Worm (Caenorhabditis elegans): Measurements from ENCODE around the gene mdt-20.
"Not testable (repeated sequence)": the region's sequence is repeated elsewhere in the genome, so short reads cannot be mapped to it uniquely, and the experiment has no call there.

Gene mdt-20

ce11 chrIV:1187502-1187901 is at the start of gene mdt-20:
mdt-20 (plus strand) TSS chrIV:1187802.
- not testable (repeated sequence) for TF ChIP-seq F13C5.2, tra-4, ets-7 (tag; optimal IDR thresholded peaks at IDR 0.05)

ce11 chrIV:1147594-1147993 is 40.0 kb upstream of the mdt-20 start:
- TF ChIP-seq tbx-37 (GFP tag; conservative IDR thresholded peaks at IDR 0.05) = no peak
- no peak for TF ChIP-seq ceh-13 (GFP tag; optimal IDR thresholded peaks at IDR 0.05)
- no peak for TF ChIP-seq ets-7 (tag; optimal IDR thresholded peaks at IDR 0.05)
- no peak for TF ChIP-seq hmbx-1 (tag; optimal IDR thresholded peaks at IDR 0.05)
- no peak for TF ChIP-seq tra-4 (tag; optimal IDR thresholded peaks at IDR 0.05)
- TF ChIP-seq aly-1 (tag; optimal IDR thresholded peaks at IDR 0.05) = no peak
- TF ChIP-seq ceh-36 (tag; optimal IDR thresholded peaks at IDR 0.05) = no peak
- no peak for TF ChIP-seq F13C5.2 (tag; optimal IDR thresholded peaks at IDR 0.05)
- no peak for TF ChIP-seq pes-1 (GFP tag; IDR thresholded peaks at IDR 0.05)
- TF ChIP-seq ama-1 (optimal IDR thresholded peaks at IDR 0.05) = no peak
- TF ChIP-seq hnd-1 (tag; optimal IDR thresholded peaks at IDR 0.05) = no peak
- no peak for TF ChIP-seq scrt-1 (GFP tag; IDR thresholded peaks at IDR 0.05)
- no peak for TF ChIP-seq B0310.2 (tag; optimal IDR thresholded peaks at IDR 0.05)
- no peak for TF ChIP-seq sea-1 (GFP tag; conservative IDR thresholded peaks at IDR 0.05)
- no peak for TF ChIP-seq tbx-11 (GFP tag; IDR thresholded peaks at IDR 0.05)
- TF ChIP-seq flt-1 (GFP tag; IDR thresholded peaks at IDR 0.05) = no peak

ce11 chrIV:1148425-1149151 is 39.0 kb upstream of the mdt-20 start:
- TF ChIP-seq aly-1 (tag; optimal IDR thresholded peaks at IDR 0.05) (no peak), hmg-4 (GFP tag; optimal IDR thresholded peaks at IDR 0.05) (no peak), ama-1 (optimal IDR thresholded peaks at IDR 0.05) (no peak), F13C5.2 (tag; optimal IDR thresholded peaks at IDR 0.05) (no peak), hnd-1 (tag; optimal IDR thresholded peaks at IDR 0.05) (no peak), ceh-36 (tag; optimal IDR thresholded peaks at IDR 0.05) (no peak), sea-1 (GFP tag; conservative IDR thresholded peaks at IDR 0.05) (no peak), ets-7 (tag; optimal IDR thresholded peaks at IDR 0.05) (no peak), pes-1 (GFP tag; IDR thresholded peaks at IDR 0.05) (no peak), scrt-1 (GFP tag; IDR thresholded peaks at IDR 0.05) (no peak), ceh-13 (GFP tag; optimal IDR thresholded peaks at IDR 0.05) (no peak), B0310.2 (tag; optimal IDR thresholded peaks at IDR 0.05) (no peak), hmbx-1 (tag; optimal IDR thresholded peaks at IDR 0.05) (no peak), tbx-37 (GFP tag; conservative IDR thresholded peaks at IDR 0.05) (no peak), tbx-11 (GFP tag; IDR thresholded peaks at IDR 0.05) (no peak), tra-4 (tag; optimal IDR thresholded peaks at IDR 0.05) (no peak)

- no peak for TF ChIP-seq F13C5.2 (tag; optimal IDR thresholded peaks at IDR 0.05)
- TF ChIP-seq ama-1 (optimal IDR thresholded peaks at IDR 0.05) = no peak
- no peak for TF ChIP-seq hmg-4 (GFP tag; optimal IDR thresholded peaks at IDR 0.05)
- TF ChIP-seq sea-1 (GFP tag; conservative IDR thresholded peaks at IDR 0.05) = no peak
Measured at ce11 chrIV:1155206-1155605, 32.4 kb upstream of the mdt-20 start.

- TF ChIP-seq hmg-4 (GFP tag; optimal IDR thresholded peaks at IDR 0.05) (no peak), ama-1 (optimal IDR thresholded peaks at IDR 0.05) (no peak), tra-4 (tag; optimal IDR thresholded peaks at IDR 0.05) (no peak), B0310.2 (tag; optimal IDR thresholded peaks at IDR 0.05) (no peak), ceh-13 (GFP tag; optimal IDR thresholded peaks at IDR 0.05) (no peak), hmbx-1 (tag; optimal IDR thresholded peaks at IDR 0.05) (no peak), ceh-36 (tag; optimal IDR thresholded peaks at IDR 0.05) (no peak), ets-7 (tag; optimal IDR thresholded peaks at IDR 0.05) (no peak), scrt-1 (GFP tag; IDR thresholded peaks at IDR 0.05) (no peak), hnd-1 (tag; optimal IDR thresholded peaks at IDR 0.05) (no peak), tbx-37 (GFP tag; conservative IDR thresholded peaks at IDR 0.05) (no peak)
Measured at ce11 chrIV:1157928-1158327, 29.7 kb upstream of the mdt-20 start, which contains the start of gene C50A2.3. C50A2.3 (minus strand) TSS chrIV:1158028.

- no peak for TF ChIP-seq ceh-13 (GFP tag; optimal IDR thresholded peaks at IDR 0.05)
- no peak for TF ChIP-seq ets-7 (tag; optimal IDR thresholded peaks at IDR 0.05)
- TF ChIP-seq flt-1 (GFP tag; IDR thresholded peaks at IDR 0.05) = no peak
- TF ChIP-seq B0310.2 (tag; optimal IDR thresholded peaks at IDR 0.05) = no peak
- no peak for TF ChIP-seq tbx-37 (GFP tag; conservative IDR thresholded peaks at IDR 0.05)
- TF ChIP-seq hnd-1 (tag; optimal IDR thresholded peaks at IDR 0.05) = no peak
- no peak for TF ChIP-seq hmg-4 (GFP tag; optimal IDR thresholded peaks at IDR 0.05)
- TF ChIP-seq sea-1 (GFP tag; conservative IDR thresholded peaks at IDR 0.05) = no peak
- no peak for TF ChIP-seq scrt-1 (GFP tag; IDR thresholded peaks at IDR 0.05)
- TF ChIP-seq F13C5.2 (tag; optimal IDR thresholded peaks at IDR 0.05) = no peak
- TF ChIP-seq ceh-36 (tag; optimal IDR thresholded peaks at IDR 0.05) = no peak
- no peak for TF ChIP-seq aly-1 (tag; optimal IDR thresholded peaks at IDR 0.05)
- no peak for TF ChIP-seq ama-1 (optimal IDR thresholded peaks at IDR 0.05)
- TF ChIP-seq pes-1 (GFP tag; IDR thresholded peaks at IDR 0.05) = no peak
- TF ChIP-seq tra-4 (tag; optimal IDR thresholded peaks at IDR 0.05) = no peak
- TF ChIP-seq hmbx-1 (tag; optimal IDR thresholded peaks at IDR 0.05) = no peak
- TF ChIP-seq tbx-11 (GFP tag; IDR thresholded peaks at IDR 0.05) = no peak
Measured at ce11 chrIV:1160386-1160785, 27.2 kb upstream of the mdt-20 start, which contains the start of gene ets-8. ets-8 (minus strand) TSS chrIV:1160486.

ce11 chrIV:1163126-1163525 is 24.5 kb upstream of the mdt-20 start, which contains the start of gene C50A2.7:
C50A2.7 (plus strand) TSS chrIV:1163426.
- TF ChIP-seq scrt-1 (GFP tag; IDR thresholded peaks at IDR 0.05) (no peak), ets-7 (tag; optimal IDR thresholded peaks at IDR 0.05) (no peak), tra-4 (tag; optimal IDR thresholded peaks at IDR 0.05) (no peak), pes-1 (GFP tag; IDR thresholded peaks at IDR 0.05) (no peak)

- TF ChIP-seq tra-4 (tag; optimal IDR thresholded peaks at IDR 0.05) = no peak
- no peak for TF ChIP-seq ama-1 (optimal IDR thresholded peaks at IDR 0.05)
- TF ChIP-seq pes-1 (GFP tag; IDR thresholded peaks at IDR 0.05) = no peak
- TF ChIP-seq scrt-1 (GFP tag; IDR thresholded peaks at IDR 0.05) = no peak
- no peak for TF ChIP-seq flt-1 (GFP tag; IDR thresholded peaks at IDR 0.05)
- no peak for TF ChIP-seq F13C5.2 (tag; optimal IDR thresholded peaks at IDR 0.05)
- no peak for TF ChIP-seq hmg-4 (GFP tag; optimal IDR thresholded peaks at IDR 0.05)
- TF ChIP-seq sea-1 (GFP tag; conservative IDR thresholded peaks at IDR 0.05) = no peak
- TF ChIP-seq ceh-13 (GFP tag; optimal IDR thresholded peaks at IDR 0.05) = no peak
- TF ChIP-seq B0310.2 (tag; optimal IDR thresholded peaks at IDR 0.05) = no peak
- TF ChIP-seq tbx-37 (GFP tag; conservative IDR thresholded peaks at IDR 0.05) = no peak
- no peak for TF ChIP-seq ets-7 (tag; optimal IDR thresholded peaks at IDR 0.05)
- no peak for TF ChIP-seq ceh-36 (tag; optimal IDR thresholded peaks at IDR 0.05)
- no peak for TF ChIP-seq aly-1 (tag; optimal IDR thresholded peaks at IDR 0.05)
- TF ChIP-seq hmbx-1 (tag; optimal IDR thresholded peaks at IDR 0.05) = no peak
- no peak for TF ChIP-seq hnd-1 (tag; optimal IDR thresholded peaks at IDR 0.05)
- TF ChIP-seq tbx-11 (GFP tag; IDR thresholded peaks at IDR 0.05) = no peak
Measured at ce11 chrIV:1167352-1167751, 20.2 kb upstream of the mdt-20 start.
